Worm (Caenorhabditis elegans): ENCODE measurements around the gene ceh-91.

Gene ceh-91

ce11 chrIII:11616446-11616845 is at the start of gene ceh-91:
Gene ceh-91 (plus strand): TSS chrIII:11616746.
- TF ChIP-seq unc-62 (GFP tag; optimal IDR thresholded peaks at IDR 0.05) = no peak

ce11 chrIII:11567837-11568236 is 48.7 kb upstream of the ceh-91 start, which contains the start of gene psme-3:
Gene psme-3 (plus strand): TSS chrIII:11568137.
- TF ChIP-seq unc-62 (GFP tag; optimal IDR thresholded peaks at IDR 0.05) = no peak

ce11 chrIII:11573921-11574320 is 42.6 kb upstream of the ceh-91 start, which contains the start of gene Y66D12A.8:
Gene Y66D12A.8 (plus strand): TSS chrIII:11574221.
- no peak for TF ChIP-seq unc-62 (GFP tag; optimal IDR thresholded peaks at IDR 0.05)

ce11 chrIII:11579380-11579779 is 37.2 kb upstream of the ceh-91 start:
- no peak for TF ChIP-seq unc-62 (GFP tag; optimal IDR thresholded peaks at IDR 0.05)

- TF ChIP-seq unc-62 (GFP tag; optimal IDR thresholded peaks at IDR 0.05) = no peak
These were observed 36.1 kb upstream of the ceh-91 start, which contains the start of gene Y66D12A.7 for ce11 chrIII:11580428-11580885. Gene Y66D12A.7 (minus strand): TSS chrIII:11580478.

- no peak for TF ChIP-seq unc-62 (GFP tag; optimal IDR thresholded peaks at IDR 0.05)
These were observed 35.2 kb upstream of the ceh-91 start, which contains the start of the genes Y66D12A.6 and ceh-92 for ce11 chrIII:11581372-11581771. Gene Y66D12A.6 (minus strand): TSS chrIII:11581402. Gene ceh-92 (plus strand): TSS chrIII:11581600.

ce11 chrIII:11582569-11582968 is 34.0 kb upstream of the ceh-91 start:
- no peak for TF ChIP-seq unc-62 (GFP tag; optimal IDR thresholded peaks at IDR 0.05)

- TF ChIP-seq unc-62 (GFP tag; optimal IDR thresholded peaks at IDR 0.05) = no peak
These were observed 27.6 kb upstream of the ceh-91 start, which contains the start of gene Y66D12A.3 for ce11 chrIII:11588911-11589310. Gene Y66D12A.3 (plus strand): TSS chrIII:11589211.

- TF ChIP-seq unc-62 (GFP tag; optimal IDR thresholded peaks at IDR 0.05) = no peak
These were observed 27.2 kb upstream of the ceh-91 start for ce11 chrIII:11589311-11589710.

ce11 chrIII:11590255-11590654 is 26.3 kb upstream of the ceh-91 start:
- TF ChIP-seq unc-62 (GFP tag; optimal IDR thresholded peaks at IDR 0.05) = no peak

- no peak for TF ChIP-seq unc-62 (GFP tag; optimal IDR thresholded peaks at IDR 0.05)
These were observed 24.4 kb upstream of the ceh-91 start for ce11 chrIII:11592096-11592495.

- TF ChIP-seq unc-62 (GFP tag; optimal IDR thresholded peaks at IDR 0.05) = no peak
These were observed 8.7 kb upstream of the ceh-91 start, which contains the start of gene Y66D12A.1 for ce11 chrIII:11607870-11608269. Gene Y66D12A.1 (plus strand): TSS chrIII:11608170.

ce11 chrIII:11609568-11609967 is 7.0 kb upstream of the ceh-91 start, which contains the start of gene Y66D12A.30:
Gene Y66D12A.30 (plus strand): TSS chrIII:11609868.
- TF ChIP-seq unc-62 (GFP tag; optimal IDR thresholded peaks at IDR 0.05) = no peak

- no peak for TF ChIP-seq unc-62 (GFP tag; optimal IDR thresholded peaks at IDR 0.05)
These were observed 4.8 kb upstream of the ceh-91 start for ce11 chrIII:11611618-11612247.

- no peak for TF ChIP-seq unc-62 (GFP tag; optimal IDR thresholded peaks at IDR 0.05)
These were observed 4.2 kb upstream of the ceh-91 start, which contains the start of the genes Y66A7A.9 and Y66A7A.4 for ce11 chrIII:11612371-11612770. Gene Y66A7A.9 (minus strand): TSS chrIII:11612471. Gene Y66A7A.4 (plus strand): TSS chrIII:11612607.

- TF ChIP-seq unc-62 (GFP tag; optimal IDR thresholded peaks at IDR 0.05) = no peak
These were observed 1.7 kb upstream of the ceh-91 start for ce11 chrIII:11614874-11615273.

ce11 chrIII:11615802-11616201 is 744 bp upstream of the ceh-91 start:
- no peak for TF ChIP-seq unc-62 (GFP tag; optimal IDR thresholded peaks at IDR 0.05)
